Worm (Caenorhabditis elegans) whole organism, L3 larva: ENCODE measurements around the gene T01G6.1.

ENCODE experiments used
- R02D3.7 ChIP-seq: fragments of 150-350 bp; optimal IDR thresholded peaks from 2 replicates; lab custom pipeline; 2014; ENCODE audit warnings: missing biosample characterization, missing genetic modification characterization
- ZK546.5 ChIP-seq: sonication (generic microtip); optimal IDR thresholded peaks from 2 replicates; lab custom pipeline; 2017; ENCODE audit warnings: missing biosample characterization, missing genetic modification characterization
- ceh-82 ChIP-seq: fragments of 150-350 bp; optimal IDR thresholded peaks from 2 replicates; lab custom pipeline; 2014; ENCODE audit warnings: missing biosample characterization, missing genetic modification characterization
- elt-2 ChIP-seq: sonication (generic microtip); optimal IDR thresholded peaks from 2 replicates; lab custom pipeline; 2016; ENCODE audit warnings: missing genetic modification reagents, mild to moderate bottlenecking, missing genetic modification characterization, missing compliant biosample characterization
- fos-1 ChIP-seq: fragments of 150-350 bp; optimal IDR thresholded peaks from 2 replicates; lab custom pipeline; 2014; ENCODE audit warnings: missing biosample characterization, missing genetic modification characterization
- mdl-1 ChIP-seq: fragments of 150-350 bp; optimal IDR thresholded peaks from 2 replicates; lab custom pipeline; 2014; ENCODE audit warnings: missing biosample characterization, missing genetic modification characterization
- nhr-12 ChIP-seq: fragments of 150-350 bp; optimal IDR thresholded peaks from 2 replicates; lab custom pipeline; 2014; ENCODE audit warnings: missing biosample characterization, missing genetic modification characterization
- pha-4 ChIP-seq: fragments of 150-350 bp; optimal IDR thresholded peaks from 2 replicates; lab custom pipeline; 2014; ENCODE audit warnings: missing biosample characterization, missing genetic modification reagents, missing genetic modification characterization
- snpc-4 ChIP-seq: fragments of 150-350 bp; optimal IDR thresholded peaks from 2 replicates; lab custom pipeline; 2014; ENCODE audit warnings: missing biosample characterization, missing genetic modification characterization
- unc-62 ChIP-seq: fragments of 150-350 bp; sonication (generic microtip); optimal IDR thresholded peaks from 4 replicates; lab custom pipeline; 2014; ENCODE audit warnings: missing biosample characterization, missing genetic modification reagents, missing genetic modification characterization
- zag-1 ChIP-seq: fragments of 150-350 bp; optimal IDR thresholded peaks from 2 replicates; lab custom pipeline; 2014; ENCODE audit warnings: missing biosample characterization, missing genetic modification characterization
- ztf-11 ChIP-seq: fragments of 150-350 bp; optimal IDR thresholded peaks from 2 replicates; lab custom pipeline; 2014; ENCODE audit warnings: missing biosample characterization, missing genetic modification characterization

ce11 chrV:483289-483795, 14.2 kb upstream of the T01G6.1 start, which contains the start of gene nhr-130:
- no peak for TF ChIP-seq mdl-1 (tag; lab: Kevin White, UChicago)
- TF ChIP-seq pha-4 (tag; lab: Kevin White, UChicago) = peak; percentile 20
- no peak for TF ChIP-seq ztf-11 (tag; lab: Kevin White, UChicago)
- TF ChIP-seq R02D3.7 (tag; lab: Kevin White, UChicago) = no peak
- TF ChIP-seq elt-2 (tag; lab: Kevin White, UChicago) = peak; percentile 90
- TF ChIP-seq snpc-4 = no peak
- no peak for TF ChIP-seq zag-1 (tag; lab: Kevin White, UChicago)
- no peak for TF ChIP-seq fos-1 (tag; lab: Kevin White, UChicago)
- TF ChIP-seq unc-62 = no peak
- no peak for TF ChIP-seq ceh-82 (tag; lab: Kevin White, UChicago)
- TF ChIP-seq nhr-12 (tag; lab: Kevin White, UChicago) = no peak
- TF ChIP-seq ZK546.5 (tag; lab: Kevin White, UChicago) = no peak
